Worm (Caenorhabditis elegans): ENCODE results near the gene T28F3.9.
A peak's percentile ranks its signal among the peaks of the same experiment; 100 is the strongest.

T28F3.9 gene

DNA sequence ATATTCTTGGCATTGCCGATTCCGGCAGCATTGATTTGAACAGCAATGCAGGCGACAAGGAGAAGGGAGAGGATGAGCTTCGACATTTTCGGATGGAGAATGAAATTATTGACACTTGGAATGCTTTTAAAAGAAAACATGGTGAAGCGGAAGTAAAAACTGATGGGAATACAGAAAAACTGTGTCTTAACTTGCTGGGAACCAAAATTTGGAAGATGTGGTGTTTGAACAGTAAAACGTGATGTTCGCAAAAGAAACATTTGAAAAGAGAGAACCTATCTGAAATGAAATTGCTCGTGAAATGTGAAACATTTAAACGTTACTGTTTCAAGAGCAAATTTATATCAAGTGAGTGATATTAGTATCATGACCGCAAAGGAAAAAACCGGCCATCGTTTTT is 43.6 kb upstream of the T28F3.9 start, which contains the start of gene F26D10.13:
Gene F26D10.13, minus strand, starts transcription at position 101 of the 400 bp plus-strand sequence.
- TF ChIP-seq nhr-76 (tag; optimal IDR thresholded peaks at IDR 0.05), result no peak
- no peak for TF ChIP-seq tbx-2 (tag; optimal IDR thresholded peaks at IDR 0.05)
- TF ChIP-seq skn-1 (tag; optimal IDR thresholded peaks at IDR 0.05), result no peak
- TF ChIP-seq nhr-12 (tag; optimal IDR thresholded peaks at IDR 0.05), result no peak
- no peak for TF ChIP-seq sea-2 (GFP tag; optimal IDR thresholded peaks at IDR 0.05)
- no peak for TF ChIP-seq aly-2 (tag; optimal IDR thresholded peaks at IDR 0.05)
- TF ChIP-seq elt-3 (tag; optimal IDR thresholded peaks at IDR 0.05), result no peak
- no peak for TF ChIP-seq ztf-11 (tag; optimal IDR thresholded peaks at IDR 0.05)
- TF ChIP-seq R02D3.7 (tag; optimal IDR thresholded peaks at IDR 0.05), result no peak
- TF ChIP-seq unc-39 (tag; optimal IDR thresholded peaks at IDR 0.05), result no peak
- TF ChIP-seq zag-1 (tag; optimal IDR thresholded peaks at IDR 0.05), result no peak
- TF ChIP-seq nhr-28 (tag; optimal IDR thresholded peaks at IDR 0.05), result no peak
- TF ChIP-seq nhr-237 (tag; optimal IDR thresholded peaks at IDR 0.05), result no peak
- TF ChIP-seq mdl-1 (tag; optimal IDR thresholded peaks at IDR 0.05), result no peak

ce11 chrIV:17265279-17265678 is 43.0 kb upstream of the T28F3.9 start, which contains the start of gene str-187:
Gene str-187, plus strand, starts transcription at chrIV:17265579.
- TF ChIP-seq unc-39 (tag; optimal IDR thresholded peaks at IDR 0.05) (no peak), ceh-82 (tag; optimal IDR thresholded peaks at IDR 0.05) (no peak), ama-1 (optimal IDR thresholded peaks at IDR 0.05) (no peak), nhr-67 (tag; optimal IDR thresholded peaks at IDR 0.05) (no peak), nhr-28 (tag; optimal IDR thresholded peaks at IDR 0.05) (no peak), jun-1 (tag; optimal IDR thresholded peaks at IDR 0.05) (no peak), zag-1 (tag; optimal IDR thresholded peaks at IDR 0.05) (no peak), nhr-237 (tag; optimal IDR thresholded peaks at IDR 0.05) (no peak), nhr-12 (tag; optimal IDR thresholded peaks at IDR 0.05) (no peak)

- TF ChIP-seq egl-5 (tag; optimal IDR thresholded peaks at IDR 0.05), result no peak
These were observed 42.6 kb upstream of the T28F3.9 start for ce11 chrIV:17265716-17266115.

DNA sequence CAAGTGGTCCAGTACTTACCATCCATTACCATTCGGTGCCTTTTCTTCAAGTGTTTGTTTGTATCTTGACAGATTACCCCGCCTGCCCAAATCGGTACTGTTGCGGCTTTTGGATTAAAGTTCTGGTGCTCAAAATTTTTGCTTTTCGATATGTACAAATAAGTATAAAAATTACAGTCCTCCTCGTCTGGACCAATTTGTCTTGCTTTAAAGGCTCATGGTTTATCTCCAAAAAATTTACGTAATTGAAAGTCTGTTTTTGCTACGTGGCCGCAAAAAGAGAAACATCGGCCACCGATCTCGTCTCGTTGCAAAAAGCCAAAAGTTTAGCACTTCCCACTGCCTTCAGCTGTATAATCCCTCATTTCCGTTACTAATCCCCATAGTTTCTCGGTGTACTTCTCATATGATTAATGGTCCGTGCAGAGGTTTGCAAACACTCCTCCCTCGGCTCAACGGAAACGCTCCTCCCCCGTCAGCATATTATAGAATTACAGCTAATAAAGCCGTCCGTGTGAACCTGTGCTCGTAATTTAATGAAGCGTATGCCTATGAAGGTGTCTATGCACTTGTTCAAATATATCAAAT is 40.9 kb upstream of the T28F3.9 start:
- TF ChIP-seq lin-39 (tag; optimal IDR thresholded peaks at IDR 0.05) (peak; percentile 77), nfya-1 (tag; optimal IDR thresholded peaks at IDR 0.05; ENCODE audit: insufficient read depth) (no peak), daf-12 (tag; optimal IDR thresholded peaks at IDR 0.05) (no peak), tbx-2 (tag; optimal IDR thresholded peaks at IDR 0.05) (no peak), lin-15B (tag; optimal IDR thresholded peaks at IDR 0.05) (no peak), aly-2 (tag; optimal IDR thresholded peaks at IDR 0.05) (no peak), egl-27 (tag; optimal IDR thresholded peaks at IDR 0.05) (no peak), elt-2 (tag; optimal IDR thresholded peaks at IDR 0.05) (no peak)

DNA sequence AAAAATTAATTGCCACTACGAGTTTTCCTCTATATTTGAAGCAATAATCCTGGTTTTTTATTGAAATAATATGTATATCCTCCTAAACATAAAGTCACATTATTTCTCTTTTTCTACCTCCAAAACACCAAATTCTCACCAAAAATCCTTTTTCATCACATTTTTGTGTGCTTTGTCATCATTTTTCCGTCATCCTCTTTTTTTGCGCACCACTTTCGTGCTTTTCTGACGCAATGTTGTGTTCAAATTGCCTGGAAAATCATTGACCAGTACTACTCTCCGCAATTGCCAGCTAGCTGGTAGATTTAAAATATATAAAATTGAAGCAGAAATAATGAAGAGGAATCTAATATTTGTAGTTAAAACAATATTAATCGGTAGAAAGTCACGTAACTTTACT is 40.2 kb upstream of the T28F3.9 start:
- TF ChIP-seq nhr-23 (tag; optimal IDR thresholded peaks at IDR 0.05) (no peak), skn-1 (tag; optimal IDR thresholded peaks at IDR 0.05) (peak; percentile 45), lin-39 (tag; optimal IDR thresholded peaks at IDR 0.05) (no peak)

DNA sequence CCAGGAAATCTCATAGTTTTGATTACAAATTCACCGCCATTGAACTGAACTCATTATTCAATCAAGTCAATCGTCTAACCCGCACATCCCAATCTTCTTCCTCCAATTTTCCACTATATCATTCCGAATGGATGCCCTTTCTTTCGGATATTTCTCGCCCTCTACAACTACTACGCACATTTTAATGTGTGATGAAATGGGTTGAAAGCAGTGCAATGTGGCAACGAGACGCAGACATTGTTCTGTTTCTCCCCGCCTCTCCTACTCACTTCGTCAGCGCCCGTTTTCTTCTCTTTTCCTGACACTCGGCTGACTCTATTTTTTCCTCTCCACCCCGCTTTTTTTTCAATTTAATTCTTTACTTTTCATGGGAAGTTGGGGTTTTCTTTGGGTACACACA is 39.7 kb upstream of the T28F3.9 start:
- TF ChIP-seq nfya-1 (tag; optimal IDR thresholded peaks at IDR 0.05; ENCODE audit: insufficient read depth) (peak; percentile 66), pha-4 (tag; optimal IDR thresholded peaks at IDR 0.05) (peak; percentile 28), unc-39 (tag; optimal IDR thresholded peaks at IDR 0.05) (no peak), nhr-77 (tag; optimal IDR thresholded peaks at IDR 0.05) (no peak), ceh-9 (tag; optimal IDR thresholded peaks at IDR 0.05) (no peak), lin-39 (tag; optimal IDR thresholded peaks at IDR 0.05) (peak; percentile 67), elt-2 (tag; optimal IDR thresholded peaks at IDR 0.05) (peak; percentile 15), lin-15B (tag; optimal IDR thresholded peaks at IDR 0.05) (peak; percentile 5), hmg-11 (tag; optimal IDR thresholded peaks at IDR 0.05) (peak; percentile 90), nhr-67 (tag; optimal IDR thresholded peaks at IDR 0.05) (no peak), pqm-1 (tag; optimal IDR thresholded peaks at IDR 0.05) (peak; percentile 4), jun-1 (tag; optimal IDR thresholded peaks at IDR 0.05) (no peak), nhr-23 (tag; optimal IDR thresholded peaks at IDR 0.05) (peak; percentile 42), snpc-4 (tag; optimal IDR thresholded peaks at IDR 0.05) (peak; percentile 28), egl-5 (tag; optimal IDR thresholded peaks at IDR 0.05) (peak; percentile 93)
